Fruit fly (Drosophila melanogaster): ENCODE results near the gene CoRest.

DNA sequence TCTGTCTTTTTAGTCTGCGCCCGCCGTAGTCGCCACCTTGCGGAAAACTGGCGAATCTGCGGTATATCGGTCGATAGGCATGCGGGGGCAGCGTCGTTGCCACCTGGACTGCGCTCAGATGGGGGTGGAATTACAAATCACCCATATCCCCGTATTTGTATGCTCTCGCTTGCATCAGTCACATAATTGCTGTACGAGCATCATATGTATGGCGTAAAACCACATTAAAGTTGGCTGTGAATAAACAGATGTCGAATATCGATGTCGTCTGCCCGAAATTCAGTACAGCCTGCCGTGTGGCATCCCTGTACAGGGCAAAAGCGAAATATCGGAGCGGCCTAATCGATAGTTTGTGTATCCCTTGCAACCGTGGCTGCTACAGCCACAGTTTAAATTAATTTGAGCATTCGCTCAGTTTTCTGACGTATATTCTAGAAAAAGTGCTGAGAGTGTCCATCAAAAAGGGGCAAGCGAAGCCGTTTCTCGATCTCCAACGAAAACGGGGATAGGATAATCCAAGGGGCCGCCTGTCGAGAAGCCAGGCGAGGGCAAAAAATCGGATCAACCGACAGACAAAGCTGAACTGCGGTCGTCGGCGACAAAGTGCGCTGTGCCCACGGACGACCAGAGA is at the start of gene CoRest, which contains the start of gene Idh3a:
- TF ChIP-seq CG8301 (tag; optimal IDR thresholded peaks at IDR 0.05) (no peak), gl (tag; optimal IDR thresholded peaks at IDR 0.05) (no peak)

All from whole organism, pupa.